Worm (Caenorhabditis elegans) whole organism, L1 larva: Measurements from ENCODE around the gene moc-6.

Experiments used
- C16A3.4 ChIP-seq: fragments of 150-350 bp; optimal IDR thresholded peaks from 2 replicates; lab custom pipeline; 2014; ENCODE audit warnings: missing biosample characterization, missing genetic modification characterization
- C34B4.2 ChIP-seq: sonication (generic microtip); optimal IDR thresholded peaks from 2 replicates; lab custom pipeline; 2017; ENCODE audit warnings: mild to moderate bottlenecking, missing genetic modification characterization, missing compliant biosample characterization
- F16B12.6 ChIP-seq: fragments of 150-350 bp; optimal IDR thresholded peaks from 2 replicates; lab custom pipeline; 2014; ENCODE audit warnings: missing biosample characterization, missing genetic modification characterization
- Y116A8C.19 ChIP-seq: sonication (generic microtip); optimal IDR thresholded peaks from 2 replicates; lab custom pipeline; 2016; ENCODE audit warnings: missing compliant biosample characterization, missing genetic modification characterization, borderline replicate concordance
- blmp-1 ChIP-seq: fragments of 150-350 bp; optimal IDR thresholded peaks from 2 replicates; lab custom pipeline; 2014; ENCODE audit warnings: missing biosample characterization, missing genetic modification characterization
- ceh-82 ChIP-seq, 3 experiments: fragments of 150-350 bp in 1 of 3; sonication (generic microtip) in 2 of 3; optimal IDR thresholded peaks; 2 replicates each; lab custom pipeline; 2014 to 2017; ENCODE audit warnings: missing biosample characterization in 3 of 3, missing genetic modification characterization in 3 of 3
- efl-1 ChIP-seq, 4 experiments: fragments of 150-350 bp; optimal IDR thresholded peaks in 3 of 4; peaks in 1 of 4; 1 replicate in 1 of 4; 2 replicates in 3 of 4; lab custom pipeline; 2014; ENCODE audit warnings: missing biosample characterization in 2 of 4, missing genetic modification characterization in 2 of 4, missing genetic modification reagents in 2 of 4
- efl-3 ChIP-seq: fragments of 200-800 bp; sonication (Bioruptor generic); optimal IDR thresholded peaks from 2 replicates; lab custom pipeline; 2018; ENCODE audit warnings: mild to moderate bottlenecking, missing genetic modification characterization, missing compliant biosample characterization
- elt-3 ChIP-seq, 6 experiments: fragments of 150-350 bp in 1 of 6; sonication (generic microtip); optimal IDR thresholded peaks; 2 replicates each; lab custom pipeline; 2017 to 2018; ENCODE audit warnings: missing biosample characterization in 6 of 6, missing genetic modification characterization in 6 of 6, inconsistent platforms in 1 of 6
- ets-5 ChIP-seq: fragments of 200-800 bp; sonication (Bioruptor generic); IDR thresholded peaks from 2 replicates; pipeline ENCODE4 v1.3.6; 2022; ENCODE audit warnings: missing genetic modification characterization, missing compliant biosample characterization
- fkh-8 ChIP-seq: sonication (generic microtip); optimal IDR thresholded peaks from 2 replicates; lab custom pipeline; 2016; ENCODE audit warnings: mild to moderate bottlenecking, missing genetic modification characterization, missing compliant biosample characterization
- fos-1 ChIP-seq: fragments of 150-350 bp; optimal IDR thresholded peaks from 2 replicates; lab custom pipeline; 2014; ENCODE audit warnings: missing biosample characterization, missing genetic modification characterization
- hpl-2 ChIP-seq: fragments of 150-350 bp; optimal IDR thresholded peaks from 2 replicates; lab custom pipeline; 2014; ENCODE audit warnings: missing biosample characterization, missing genetic modification reagents, missing genetic modification characterization
- isw-1 ChIP-seq: fragments of 200-800 bp; sonication (Bioruptor generic); IDR thresholded peaks from 2 replicates; pipeline ENCODE4 v1.3.6; 2022; ENCODE audit warnings: missing genetic modification characterization, missing compliant biosample characterization
- lin-14 ChIP-seq: fragments of 200-800 bp; sonication (Bioruptor generic); optimal IDR thresholded peaks from 2 replicates; lab custom pipeline; 2018; ENCODE audit warnings: mild to moderate bottlenecking, missing genetic modification characterization, moderate library complexity, missing compliant biosample characterization
- lin-15B ChIP-seq: fragments of 150-350 bp; sonication (generic microtip); optimal IDR thresholded peaks from 3 replicates; lab custom pipeline; 2014; ENCODE audit warnings: missing biosample characterization, missing genetic modification characterization
- lin-35 ChIP-seq, 2 experiments: fragments of 150-350 bp; optimal IDR thresholded peaks; 2 replicates each; lab custom pipeline; 2014; ENCODE audit warnings: missing biosample characterization in 2 of 2, missing genetic modification characterization in 2 of 2, missing genetic modification reagents in 2 of 2
- lsy-2 ChIP-seq, 2 experiments: fragments of 150-350 bp; optimal IDR thresholded peaks; 2 replicates each; lab custom pipeline; 2014; ENCODE audit warnings: missing biosample characterization in 2 of 2, missing genetic modification characterization in 2 of 2
- mef-2 ChIP-seq: fragments of 150-350 bp; optimal IDR thresholded peaks from 2 replicates; lab custom pipeline; 2014; ENCODE audit warnings: missing biosample characterization, missing genetic modification characterization
- mep-1 ChIP-seq: fragments of 150-350 bp; optimal IDR thresholded peaks from 2 replicates; lab custom pipeline; 2014; ENCODE audit warnings: missing biosample characterization, missing genetic modification characterization
- nhr-11 ChIP-seq: fragments of 150-350 bp; optimal IDR thresholded peaks from 2 replicates; lab custom pipeline; 2014; ENCODE audit warnings: missing biosample characterization, missing genetic modification characterization
- nhr-237 ChIP-seq: fragments of 150-350 bp; optimal IDR thresholded peaks from 2 replicates; lab custom pipeline; 2014; ENCODE audit warnings: missing biosample characterization, missing genetic modification characterization
- nhr-71 ChIP-seq: sonication (generic microtip); optimal IDR thresholded peaks from 2 replicates; lab custom pipeline; 2016; ENCODE audit warnings: mild to moderate bottlenecking, missing genetic modification characterization, moderate library complexity, missing compliant biosample characterization
- nhr-76 ChIP-seq: sonication (generic microtip); optimal IDR thresholded peaks from 2 replicates; lab custom pipeline; 2017; ENCODE audit warnings: missing biosample characterization, missing genetic modification characterization
- nhr-77 ChIP-seq: fragments of 150-350 bp; optimal IDR thresholded peaks from 2 replicates; lab custom pipeline; 2014; ENCODE audit warnings: missing biosample characterization, missing genetic modification characterization
- nhr-85 ChIP-seq: sonication (generic microtip); peaks from one replicate; lab custom pipeline; 2016; ENCODE audit warnings: missing genetic modification characterization, inconsistent platforms, missing compliant biosample characterization
- pax-3 ChIP-seq: fragments of 200-800 bp; sonication (Bioruptor generic); optimal IDR thresholded peaks from 2 replicates; lab custom pipeline; 2018; ENCODE audit warnings: mild to moderate bottlenecking, missing genetic modification characterization, moderate library complexity, missing compliant biosample characterization
- skn-1 ChIP-seq: fragments of 150-350 bp; optimal IDR thresholded peaks from 2 replicates; lab custom pipeline; 2014; ENCODE audit warnings: missing biosample characterization, missing genetic modification characterization
- snu-23 ChIP-seq: sonication (generic microtip); optimal IDR thresholded peaks from 2 replicates; lab custom pipeline; 2016; ENCODE audit warnings: missing genetic modification characterization, missing compliant biosample characterization
- sup-37 ChIP-seq: fragments of 200-800 bp; sonication (Bioruptor generic); optimal IDR thresholded peaks from 2 replicates; lab custom pipeline; 2018; ENCODE audit warnings: mild to moderate bottlenecking, missing genetic modification characterization, missing compliant biosample characterization
- swsn-7 ChIP-seq: sonication (generic microtip); optimal IDR thresholded peaks from 2 replicates; lab custom pipeline; 2016; ENCODE audit warnings: missing genetic modification characterization, missing compliant biosample characterization
- tlp-1 ChIP-seq: fragments of 150-350 bp; optimal IDR thresholded peaks from 2 replicates; lab custom pipeline; 2014; ENCODE audit warnings: missing biosample characterization, missing genetic modification characterization
- unc-30 ChIP-seq: sonication (generic microtip); optimal IDR thresholded peaks from 2 replicates; lab custom pipeline; 2017; ENCODE audit warnings: missing biosample characterization, missing genetic modification characterization
- unc-86 ChIP-seq: sonication (generic microtip); optimal IDR thresholded peaks from 2 replicates; lab custom pipeline; 2016; ENCODE audit warnings: missing genetic modification characterization, missing compliant biosample characterization
- xbp-1 ChIP-seq: sonication (generic microtip); optimal IDR thresholded peaks from 2 replicates; lab custom pipeline; 2016; ENCODE audit warnings: missing genetic modification characterization, missing compliant biosample characterization
- zip-4 ChIP-seq: fragments of 200-800 bp; sonication (Bioruptor generic); optimal IDR thresholded peaks from 2 replicates; lab custom pipeline; 2018; ENCODE audit warnings: mild to moderate bottlenecking, missing genetic modification characterization, moderate library complexity, missing compliant biosample characterization
- ztf-11 ChIP-seq, 2 experiments: sonication (generic microtip); optimal IDR thresholded peaks; 2 replicates each; lab custom pipeline; 2016 to 2017; ENCODE audit warnings: missing genetic modification characterization in 2 of 2, missing biosample characterization in 1 of 2, missing compliant biosample characterization in 1 of 2
- ztf-4 ChIP-seq: fragments of 150-350 bp; optimal IDR thresholded peaks from 2 replicates; lab custom pipeline; 2014; ENCODE audit warnings: missing biosample characterization, missing genetic modification characterization

The moc-6 gene

DNA sequence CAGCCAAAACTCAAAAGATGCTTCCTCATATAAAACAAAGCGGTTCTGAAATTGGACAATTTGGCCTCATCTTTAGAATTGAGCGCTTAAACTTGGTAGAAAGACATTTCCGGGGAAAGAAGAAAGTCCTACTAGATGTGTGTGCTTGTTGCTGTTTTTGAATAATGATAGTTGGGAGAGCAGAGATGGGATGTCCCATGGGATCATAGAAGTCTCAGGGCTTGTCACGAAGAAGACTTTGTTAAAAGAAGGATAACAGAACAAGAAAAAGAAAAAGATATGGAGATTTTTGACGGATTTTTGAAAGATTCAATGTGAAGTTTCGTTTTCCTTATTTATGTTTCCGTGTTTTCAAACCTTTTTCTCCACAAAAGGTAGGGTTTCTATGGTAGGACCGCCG lies 22.9 kb downstream of the moc-6 start, which contains the start of gene ZC155.2:
ZC155.2 (plus strand) TSS at position 301 of the 400 bp plus-strand sequence.
- no peak for TF ChIP-seq fkh-8 (tag; lab: Kevin White, UChicago)
- no peak for TF ChIP-seq efl-1 (optimal IDR thresholded peaks at IDR 0.05; lab: Kevin White, UChicago)
- TF ChIP-seq efl-1 (GFP tag; optimal IDR thresholded peaks at IDR 0.05 in 1 of 2; lab: Kevin White, UChicago) = no peak
- no peak for TF ChIP-seq elt-3 (tag; optimal IDR thresholded peaks at IDR 0.05; lab: Kevin White, UChicago)
- TF ChIP-seq ets-5 (GFP tag; lab: Robert Waterston, UW) = no peak
- TF ChIP-seq lin-15B (tag; lab: Kevin White, UChicago) = no peak
- no peak for TF ChIP-seq mep-1 (tag; lab: Kevin White, UChicago)
- no peak for TF ChIP-seq nhr-11 (tag; lab: Kevin White, UChicago)

DNA sequence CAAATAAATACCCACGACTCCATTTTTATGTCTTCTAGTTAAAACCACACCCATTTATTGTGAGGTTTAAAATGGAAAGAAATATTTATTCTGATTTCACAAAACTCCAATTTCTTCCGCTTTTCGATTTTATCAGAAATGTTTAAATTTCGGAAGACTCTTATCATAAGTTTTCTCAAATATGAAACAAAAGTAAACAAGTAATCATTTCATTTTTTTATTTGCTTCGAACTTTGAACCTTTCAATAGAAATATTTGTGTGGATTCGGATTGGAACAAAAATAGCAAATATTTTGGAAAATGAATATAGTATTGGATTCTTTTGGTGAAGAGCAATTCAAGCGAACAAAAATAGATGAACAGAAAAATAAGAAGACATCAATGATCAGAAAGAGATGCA lies 26.0 kb downstream of the moc-6 start:
- no peak for TF ChIP-seq sup-37 (GFP tag; lab: Kevin White, UChicago)
- no peak for TF ChIP-seq nhr-237
- TF ChIP-seq unc-30 (tag; lab: Kevin White, UChicago) = no peak
- TF ChIP-seq lsy-2 (tag; optimal IDR thresholded peaks at IDR 0.05; lab: Kevin White, UChicago) = no peak
- TF ChIP-seq hpl-2 (GFP tag; lab: Kevin White, UChicago) = no peak
- TF ChIP-seq C34B4.2 (tag; lab: Kevin White, UChicago) = no peak
- no peak for TF ChIP-seq C16A3.4
- TF ChIP-seq pax-3 (tag; lab: Kevin White, UChicago) = no peak
- no peak for TF ChIP-seq nhr-76 (tag; lab: Kevin White, UChicago)
- TF ChIP-seq Y116A8C.19 (tag; lab: Kevin White, UChicago) = no peak
- no peak for TF ChIP-seq F16B12.6 (tag; lab: Kevin White, UChicago)
- TF ChIP-seq isw-1 (GFP tag; lab: Robert Waterston, UW) = no peak
- no peak for TF ChIP-seq ztf-11 (tag; optimal IDR thresholded peaks at IDR 0.05; lab: Kevin White, UChicago)

DNA sequence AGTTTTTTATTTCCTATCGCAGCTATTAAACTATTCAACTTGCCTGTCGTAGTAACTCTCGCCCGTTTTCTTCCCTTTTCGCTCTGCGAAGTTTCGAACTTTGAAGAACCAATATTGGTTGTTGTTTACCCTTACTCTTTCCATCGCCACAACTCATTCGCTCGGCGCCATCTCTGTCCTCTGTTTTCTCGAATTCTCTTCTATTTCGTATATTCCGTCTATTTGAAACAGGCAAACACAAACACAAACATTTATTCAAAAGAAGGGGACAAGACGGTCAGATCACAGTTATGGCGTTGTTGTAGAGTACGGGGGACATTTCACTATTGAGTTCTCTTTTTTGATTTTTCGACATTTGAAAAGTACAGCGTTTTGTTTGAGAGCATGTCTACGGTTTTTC lies 27.0 kb downstream of the moc-6 start:
- no peak for TF ChIP-seq nhr-85 (tag; lab: Kevin White, UChicago)
- no peak for TF ChIP-seq hpl-2 (GFP tag; lab: Kevin White, UChicago)
- no peak for TF ChIP-seq ztf-11 (tag; optimal IDR thresholded peaks at IDR 0.05; lab: Kevin White, UChicago)
- TF ChIP-seq lin-35 (GFP tag; optimal IDR thresholded peaks at IDR 0.05; lab: Kevin White, UChicago) = no peak
- TF ChIP-seq zip-4 (GFP tag; lab: Kevin White, UChicago) = no peak
- no peak for TF ChIP-seq fos-1 (tag; lab: Kevin White, UChicago)
- TF ChIP-seq nhr-11 (tag; lab: Kevin White, UChicago) = no peak
- no peak for TF ChIP-seq xbp-1
- no peak for TF ChIP-seq snu-23
- no peak for TF ChIP-seq ets-5 (GFP tag; lab: Robert Waterston, UW)
- TF ChIP-seq efl-3 (GFP tag; lab: Kevin White, UChicago) = no peak
- no peak for TF ChIP-seq ztf-4 (tag; lab: Kevin White, UChicago)
- TF ChIP-seq pax-3 (tag; lab: Kevin White, UChicago) = no peak
- no peak for TF ChIP-seq efl-1 (optimal IDR thresholded peaks at IDR 0.05; lab: Kevin White, UChicago)
- peak in 1 of 2 experiments; percentile 67 for TF ChIP-seq efl-1 (GFP tag; optimal IDR thresholded peaks at IDR 0.05 in 1 of 2; lab: Kevin White, UChicago)
- TF ChIP-seq unc-86 (tag; lab: Kevin White, UChicago) = no peak
- TF ChIP-seq mef-2 (tag; lab: Kevin White, UChicago) = no peak
- TF ChIP-seq nhr-77 (tag; lab: Kevin White, UChicago) = peak; percentile 12
- peak; percentile 8 for TF ChIP-seq nhr-71 (tag; lab: Kevin White, UChicago)
- no peak for TF ChIP-seq elt-3 (tag; optimal IDR thresholded peaks at IDR 0.05; lab: Kevin White, UChicago)
- TF ChIP-seq mep-1 (tag; lab: Kevin White, UChicago) = peak; percentile 35
- peak; percentile 60 for TF ChIP-seq lin-14
- TF ChIP-seq lin-15B (tag; lab: Kevin White, UChicago) = no peak
- TF ChIP-seq swsn-7 (tag; lab: Kevin White, UChicago) = no peak

DNA sequence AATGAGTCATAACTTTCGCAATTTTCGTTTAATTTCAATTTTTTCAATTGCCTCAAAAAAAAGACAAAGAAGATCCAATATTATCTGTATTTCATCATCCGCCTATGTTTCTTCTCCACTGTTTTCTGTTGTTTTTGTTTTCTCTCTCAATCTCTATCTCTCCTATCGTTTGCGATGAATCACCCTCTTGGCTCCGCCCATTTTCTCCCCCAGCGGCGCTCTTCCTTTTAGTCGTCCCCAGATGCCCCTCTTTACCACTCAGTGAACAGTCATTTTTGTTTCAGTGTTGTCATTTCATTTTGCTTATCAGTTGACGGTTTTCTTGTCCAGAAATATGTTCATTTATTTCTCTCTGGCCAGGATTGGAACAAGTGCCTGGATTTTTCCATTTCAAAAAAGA lies 29.1 kb downstream of the moc-6 start:
- TF ChIP-seq tlp-1 (tag; lab: Kevin White, UChicago) (no peak), snu-23 (peak; percentile 6), skn-1 (peak; percentile 11), C16A3.4 (no peak), ceh-82 (tag; optimal IDR thresholded peaks at IDR 0.05; lab: Kevin White, UChicago) (peak in 1 of 3 experiments; percentile 27), blmp-1 (tag; lab: Kevin White, UChicago) (peak; percentile 35), lin-14 (peak; percentile 37), fos-1 (tag; lab: Kevin White, UChicago) (peak; percentile 81)
